Fruit fly (Drosophila melanogaster) whole organism, embryonic: ENCODE data around the gene CG43693.

Source experiments
- Adf1 ChIP-seq: fragments of 200-800 bp; sonication (Bioruptor generic); IDR thresholded peaks from 2 replicates; pipeline ENCODE4 v1.3.6; 2022; ENCODE audit warnings: missing biosample characterization, missing genetic modification characterization
- Asciz ChIP-seq: fragments of 200-800 bp; sonication (Bioruptor generic); optimal IDR thresholded peaks from 2 replicates; lab custom pipeline; 2017; ENCODE audit warnings: missing biosample characterization, mild to moderate bottlenecking, missing genetic modification characterization, missing genetic modification reagents
- Atf6 ChIP-seq: fragments of 200-800 bp; sonication (Bioruptor generic); IDR thresholded peaks from 2 replicates; pipeline ENCODE4 v1.3.6; 2022; ENCODE audit warnings: missing biosample characterization, missing genetic modification characterization
- Bgb ChIP-seq: fragments of 200-800 bp; sonication (Bioruptor generic); IDR thresholded peaks from 2 replicates; pipeline ENCODE4 v1.3.6; 2022; ENCODE audit warnings: missing biosample characterization, missing genetic modification characterization; ENCODE audit not compliant: partially characterized antibody
- BtbVII ChIP-seq: fragments of 200-800 bp; sonication (Bioruptor generic); optimal IDR thresholded peaks from 3 replicates; lab custom pipeline; 2017; ENCODE audit warnings: missing biosample characterization, mild to moderate bottlenecking, missing genetic modification characterization
- CG10431 ChIP-seq: fragments of 200-800 bp; sonication (Bioruptor generic); optimal IDR thresholded peaks from 3 replicates; lab custom pipeline; 2018; ENCODE audit warnings: missing biosample characterization, mild to moderate bottlenecking, missing genetic modification characterization
- CG11695 ChIP-seq: fragments of 200-800 bp; sonication (Bioruptor generic); IDR thresholded peaks from 3 replicates; pipeline ENCODE4 v1.3.6; 2022; ENCODE audit warnings: missing biosample characterization, missing genetic modification characterization
- CG13296 ChIP-seq: fragments of 200-800 bp; sonication (Bioruptor generic); optimal IDR thresholded peaks from 3 replicates; lab custom pipeline; 2018; ENCODE audit warnings: missing biosample characterization, mild to moderate bottlenecking, missing genetic modification characterization
- CG15011 ChIP-seq: fragments of 200-800 bp; sonication (Bioruptor generic); optimal IDR thresholded peaks from 3 replicates; lab custom pipeline; 2018; ENCODE audit warnings: missing biosample characterization, mild to moderate bottlenecking, missing genetic modification characterization
- CG15073 ChIP-seq: fragments of 200-800 bp; sonication (Bioruptor generic); optimal IDR thresholded peaks from 2 replicates; lab custom pipeline; 2016; ENCODE audit warnings: missing biosample characterization, missing genetic modification characterization
- CG17568 ChIP-seq: fragments of 200-800 bp; sonication (Bioruptor generic); optimal IDR thresholded peaks from 2 replicates; lab custom pipeline; 2018; ENCODE audit warnings: missing biosample characterization, mild to moderate bottlenecking, missing genetic modification characterization, moderate library complexity
- CG2889 ChIP-seq: fragments of 200-800 bp; sonication (Bioruptor generic); IDR thresholded peaks from 3 replicates; pipeline ENCODE4 v1.3.6; 2022; ENCODE audit warnings: missing biosample characterization, missing genetic modification characterization
- CG30020 ChIP-seq: fragments of 200-800 bp; optimal IDR thresholded peaks from 2 replicates; lab custom pipeline; 2019; ENCODE audit warnings: missing biosample characterization, mild to moderate bottlenecking, missing genetic modification characterization, moderate library complexity
- CG30403 ChIP-seq: fragments of 200-800 bp; sonication (Bioruptor generic); optimal IDR thresholded peaks from 3 replicates; lab custom pipeline; 2016; ENCODE audit warnings: missing biosample characterization, missing genetic modification characterization
- CG4730 ChIP-seq: fragments of 200-800 bp; sonication (Bioruptor generic); IDR thresholded peaks from 2 replicates; pipeline ENCODE4 v1.3.6; 2022; ENCODE audit warnings: missing biosample characterization, missing genetic modification characterization
- CG5180 ChIP-seq: fragments of 200-800 bp; sonication (Bioruptor generic); optimal IDR thresholded peaks from 3 replicates; lab custom pipeline; 2017; ENCODE audit warnings: missing biosample characterization, missing genetic modification characterization, mild to moderate bottlenecking, moderate library complexity, missing genetic modification reagents
- CG6254 ChIP-seq: fragments of 200-800 bp; sonication (Bioruptor generic); optimal IDR thresholded peaks from 3 replicates; lab custom pipeline; 2017; ENCODE audit warnings: mild to moderate bottlenecking, missing biosample characterization, missing genetic modification reagents, missing genetic modification characterization
- CG6683 ChIP-seq: fragments of 200-800 bp; sonication (Bioruptor generic); optimal IDR thresholded peaks from 2 replicates; lab custom pipeline; 2017; ENCODE audit warnings: missing biosample characterization, mild to moderate bottlenecking, missing genetic modification characterization, missing genetic modification reagents
- CG7556 ChIP-seq: fragments of 200-800 bp; sonication (Bioruptor generic); optimal IDR thresholded peaks from 2 replicates; lab custom pipeline; 2017; ENCODE audit warnings: missing biosample characterization, mild to moderate bottlenecking, missing genetic modification characterization
- CG9609 ChIP-seq: fragments of 200-800 bp; sonication (Bioruptor generic); optimal IDR thresholded peaks from 3 replicates; lab custom pipeline; 2016; ENCODE audit warnings: missing biosample characterization, missing genetic modification characterization
- CrebB ChIP-seq: fragments of 200-800 bp; sonication (Bioruptor generic); optimal IDR thresholded peaks from 3 replicates; lab custom pipeline; 2018; ENCODE audit warnings: missing biosample characterization, mild to moderate bottlenecking, missing genetic modification characterization
- Dll ChIP-seq: fragments of 200-800 bp; sonication (Bioruptor generic); IDR thresholded peaks from 4 replicates; pipeline ENCODE4 v1.3.6; 2022; ENCODE audit warnings: missing biosample characterization, missing genetic modification characterization; ENCODE audit not compliant: partially characterized antibody
- Hey ChIP-seq: fragments of 200-800 bp; sonication (Bioruptor generic); optimal IDR thresholded peaks from 3 replicates; lab custom pipeline; 2018; ENCODE audit warnings: missing biosample characterization, mild to moderate bottlenecking, missing genetic modification characterization
- HmgZ ChIP-seq: fragments of 200-800 bp; sonication (Bioruptor generic); optimal IDR thresholded peaks from 2 replicates; lab custom pipeline; 2018; ENCODE audit warnings: missing biosample characterization, mild to moderate bottlenecking, missing genetic modification characterization
- Jarid2 ChIP-seq: fragments of 200-800 bp; sonication (Bioruptor generic); optimal IDR thresholded peaks from 3 replicates; lab custom pipeline; 2017; ENCODE audit warnings: mild to moderate bottlenecking, missing biosample characterization, missing genetic modification reagents, missing genetic modification characterization
- Lpt ChIP-seq: fragments of >200 bp; optimal IDR thresholded peaks from 2 replicates; lab custom pipeline; 2018; ENCODE audit warnings: missing biosample characterization, missing genetic modification characterization
- Med ChIP-seq: fragments of 200-800 bp; sonication (Bioruptor generic); peaks from one replicate; lab custom pipeline; 2016; ENCODE audit warnings: missing biosample characterization, missing genetic modification characterization, mild to moderate bottlenecking, inconsistent platforms, moderate library complexity
- Mes4 ChIP-seq: fragments of 200-800 bp; sonication (Bioruptor generic); optimal IDR thresholded peaks from 2 replicates; lab custom pipeline; 2016; ENCODE audit warnings: missing biosample characterization, missing genetic modification characterization
- NFAT ChIP-seq: fragments of 200-800 bp; sonication (Bioruptor generic); IDR thresholded peaks from 2 replicates; pipeline ENCODE4 v1.3.6; 2022; ENCODE audit warnings: missing biosample characterization, missing genetic modification characterization
- Nf-YA ChIP-seq: fragments of 200-800 bp; sonication (Bioruptor generic); IDR thresholded peaks from 2 replicates; pipeline ENCODE4 v1.3.6; 2022; ENCODE audit warnings: missing biosample characterization, missing genetic modification characterization
- Nf-YB ChIP-seq: fragments of 200-800 bp; sonication (Bioruptor generic); optimal IDR thresholded peaks from 3 replicates; lab custom pipeline; 2019; ENCODE audit warnings: missing biosample characterization, mild to moderate bottlenecking, missing genetic modification characterization, moderate library complexity
- PHDP ChIP-seq: fragments of 200-800 bp; sonication (Bioruptor generic); optimal IDR thresholded peaks from 3 replicates; lab custom pipeline; 2018; ENCODE audit warnings: missing biosample characterization, mild to moderate bottlenecking, missing genetic modification characterization, moderate library complexity
- Six4 ChIP-seq: fragments of 200-800 bp; sonication (Bioruptor generic); optimal IDR thresholded peaks from 2 replicates; lab custom pipeline; 2016; ENCODE audit warnings: missing biosample characterization, missing genetic modification characterization
- Vsx1 ChIP-seq: fragments of 200-800 bp; sonication (Bioruptor generic); optimal IDR thresholded peaks from 2 replicates; lab custom pipeline; 2017; ENCODE audit warnings: missing biosample characterization, mild to moderate bottlenecking, missing genetic modification characterization, missing genetic modification reagents
- chm ChIP-seq: fragments of 200-800 bp; sonication (Bioruptor generic); IDR thresholded peaks from 2 replicates; pipeline ENCODE4 v1.3.6; 2022; ENCODE audit warnings: missing biosample characterization, missing genetic modification characterization
- ci ChIP-seq: fragments of 200-800 bp; sonication (Bioruptor generic); IDR thresholded peaks from 3 replicates; pipeline ENCODE4 v1.3.6; 2022; ENCODE audit warnings: missing biosample characterization, missing genetic modification characterization
- fu2 ChIP-seq: fragments of 200-800 bp; sonication (Bioruptor generic); optimal IDR thresholded peaks from 2 replicates; lab custom pipeline; 2016; ENCODE audit warnings: missing biosample characterization, missing genetic modification characterization
- grn ChIP-seq: fragments of 200-800 bp; sonication (Bioruptor generic); optimal IDR thresholded peaks from 3 replicates; lab custom pipeline; 2017; ENCODE audit warnings: missing biosample characterization, missing genetic modification characterization
- gt ChIP-seq: fragments of 200-800 bp; sonication (Bioruptor generic); IDR thresholded peaks from 2 replicates; pipeline ENCODE4 v1.3.6; 2022; ENCODE audit warnings: missing biosample characterization, missing genetic modification characterization
- inv ChIP-seq: fragments of 200-800 bp; sonication (Bioruptor generic); IDR thresholded peaks from 2 replicates; pipeline ENCODE4 v1.3.6; 2022; ENCODE audit warnings: missing biosample characterization, missing genetic modification characterization; ENCODE audit not compliant: partially characterized antibody
- lmd ChIP-seq: fragments of 200-800 bp; sonication (Bioruptor generic); IDR thresholded peaks from 2 replicates; pipeline ENCODE4 v1.3.6; 2022; ENCODE audit warnings: missing biosample characterization, missing genetic modification characterization
- nom ChIP-seq: fragments of 200-800 bp; sonication (Bioruptor generic); optimal IDR thresholded peaks from 2 replicates; lab custom pipeline; 2017; ENCODE audit warnings: missing biosample characterization, missing genetic modification characterization, mild to moderate bottlenecking, moderate library complexity, missing genetic modification reagents
- org-1 ChIP-seq: fragments of 200-800 bp; sonication (Bioruptor generic); optimal IDR thresholded peaks from 2 replicates; lab custom pipeline; 2017; ENCODE audit warnings: missing biosample characterization, missing genetic modification characterization
- trh ChIP-seq: fragments of 200-800 bp; sonication (Bioruptor generic); optimal IDR thresholded peaks from 2 replicates; lab custom pipeline; 2016; ENCODE audit warnings: missing biosample characterization, missing genetic modification characterization
- z ChIP-seq: fragments of 200-800 bp; sonication (Bioruptor generic); IDR thresholded peaks from 3 replicates; pipeline ENCODE4 v1.3.6; 2022; ENCODE audit warnings: missing biosample characterization, missing genetic modification characterization
- zfh2 ChIP-seq: fragments of 200-800 bp; sonication (Bioruptor generic); optimal IDR thresholded peaks from 2 replicates; lab custom pipeline; 2016; ENCODE audit warnings: missing biosample characterization, missing genetic modification characterization

CG43693 gene

dm6 chr3L:11070372-11070854, 19.2 kb upstream of the CG43693 start, which contains the start of gene Mocs1 (continued):
- no peak for TF ChIP-seq CG5180 (GFP tag; lab: Kevin White, UChicago)
- TF ChIP-seq CG17568 (GFP tag; lab: Kevin White, UChicago), result no peak
- TF ChIP-seq CG10431 (GFP tag; lab: Kevin White, UChicago), result no peak
- TF ChIP-seq Asciz, result no peak
- no peak for TF ChIP-seq BtbVII (GFP tag; lab: Kevin White, UChicago)
- no peak for TF ChIP-seq CG30403 (GFP tag; lab: Kevin White, UChicago)
- no peak for TF ChIP-seq CG2889
- no peak for TF ChIP-seq Nf-YA
- peak; percentile 23; the same call in 1 of the 2 replicates for TF ChIP-seq NFAT (GFP tag; lab: Robert Waterston, UW)
- no peak for TF ChIP-seq CG7556 (GFP tag; lab: Kevin White, UChicago)
- no peak for TF ChIP-seq Six4 (GFP tag; lab: Kevin White, UChicago)
- no peak for TF ChIP-seq z (GFP tag; lab: Robert Waterston, UW)
- TF ChIP-seq grn, result no peak
- TF ChIP-seq CG30020 (tag; lab: Kevin White, UChicago), result no peak
- no peak for TF ChIP-seq CrebB
- TF ChIP-seq gt (GFP tag; lab: Robert Waterston, UW), result no peak
- no peak for TF ChIP-seq lmd
- no peak for TF ChIP-seq CG6254 (GFP tag; lab: Kevin White, UChicago)
- no peak for TF ChIP-seq Dll (GFP tag; lab: Robert Waterston, UW)
- peak; percentile 48 for TF ChIP-seq Adf1 (GFP tag; lab: Robert Waterston, UW)
- no peak for TF ChIP-seq org-1 (GFP tag; lab: Kevin White, UChicago)
- no peak for TF ChIP-seq Lpt (GFP tag; lab: Kevin White, UChicago)

- TF ChIP-seq CG6683 (GFP tag; lab: Kevin White, UChicago), result no peak
- TF ChIP-seq HmgZ (tag; lab: Kevin White, UChicago), result no peak
- TF ChIP-seq Med (GFP tag; lab: Kevin White, UChicago), result peak; percentile 45
- TF ChIP-seq Jarid2 (GFP tag; lab: Kevin White, UChicago), result no peak
- TF ChIP-seq CG4730 (GFP tag; lab: Robert Waterston, UW), result no peak
- no peak for TF ChIP-seq Nf-YB
- no peak for TF ChIP-seq zfh2 (GFP tag; lab: Kevin White, UChicago)
- peak; percentile 75 for TF ChIP-seq CG15073 (GFP tag; lab: Kevin White, UChicago)
- no peak for TF ChIP-seq Hey (tag; lab: Kevin White, UChicago)
- TF ChIP-seq inv (GFP tag; lab: Robert Waterston, UW), result no peak
- TF ChIP-seq CrebB, result no peak
- TF ChIP-seq Atf6, result 0 out of 2 replicates have a peak, but pooled peaks have one; percentile 20
- TF ChIP-seq CG15011 (GFP tag; lab: Kevin White, UChicago), result no peak
- TF ChIP-seq chm (GFP tag; lab: Robert Waterston, UW), result no peak
- TF ChIP-seq CG30403 (GFP tag; lab: Kevin White, UChicago), result no peak
- no peak for TF ChIP-seq trh (GFP tag; lab: Kevin White, UChicago)
Observed at dm6 chr3L:11069764-11070163, 18.6 kb upstream of the CG43693 start, which contains the start of gene CG6310. TSS of gene CG6310 (minus strand) at chr3L:11069864.

dm6 chr3L:11065850-11066249, 14.7 kb upstream of the CG43693 start:
- TF ChIP-seq nom (GFP tag; lab: Kevin White, UChicago), result peak; percentile 48
- TF ChIP-seq Mes4 (GFP tag; lab: Kevin White, UChicago), result no peak
- no peak for TF ChIP-seq PHDP (tag; lab: Kevin White, UChicago)
- no peak for TF ChIP-seq CG9609 (GFP tag; lab: Kevin White, UChicago)
- TF ChIP-seq ci (GFP tag; lab: Robert Waterston, UW), result 0 out of 3 replicates have a peak, but pooled peaks have one; percentile 25
- no peak for TF ChIP-seq Vsx1 (GFP tag; lab: Kevin White, UChicago)
- TF ChIP-seq CG13296 (GFP tag; lab: Kevin White, UChicago), result peak; percentile 48
- TF ChIP-seq CG11695 (GFP tag; lab: Robert Waterston, UW), result no peak
- TF ChIP-seq Bgb (GFP tag; lab: Robert Waterston, UW), result no peak
- TF ChIP-seq Med (GFP tag; lab: Kevin White, UChicago), result peak; percentile 64
- TF ChIP-seq fu2 (GFP tag; lab: Kevin White, UChicago), result no peak
- TF ChIP-seq, all 482 proteins: peak for 4
